Fruit fly (Drosophila melanogaster) whole organism, embryonic: ENCODE results near the gene CG43184.

Source experiments
- Asciz ChIP-seq: fragments of 200-800 bp; sonication (Bioruptor generic); optimal IDR thresholded peaks from 2 replicates; lab custom pipeline; 2017; ENCODE audit warnings: missing biosample characterization, mild to moderate bottlenecking, missing genetic modification characterization, missing genetic modification reagents
- BtbVII ChIP-seq: fragments of 200-800 bp; sonication (Bioruptor generic); optimal IDR thresholded peaks from 3 replicates; lab custom pipeline; 2017; ENCODE audit warnings: missing biosample characterization, mild to moderate bottlenecking, missing genetic modification characterization
- CG10147 ChIP-seq: fragments of 200-800 bp; sonication (Bioruptor generic); optimal IDR thresholded peaks from 2 replicates; lab custom pipeline; 2019; ENCODE audit warnings: missing biosample characterization, mild to moderate bottlenecking, missing genetic modification characterization, moderate library complexity
- CG10543 ChIP-seq: fragments of 200-800 bp; sonication (Bioruptor generic); optimal IDR thresholded peaks from 3 replicates; lab custom pipeline; 2017; ENCODE audit warnings: missing biosample characterization, mild to moderate bottlenecking, missing genetic modification characterization, moderate library complexity
- CG13624 ChIP-seq: fragments of 200-800 bp; sonication (Bioruptor generic); optimal IDR thresholded peaks from 2 replicates; lab custom pipeline; 2016; ENCODE audit warnings: missing biosample characterization, missing genetic modification characterization
- CG13775 ChIP-seq: fragments of 200-800 bp; sonication (Bioruptor generic); optimal IDR thresholded peaks from 3 replicates; lab custom pipeline; 2017; ENCODE audit warnings: missing biosample characterization, mild to moderate bottlenecking, missing genetic modification characterization
- CG15514 ChIP-seq: fragments of 200-800 bp; sonication (Bioruptor generic); optimal IDR thresholded peaks from 3 replicates; lab custom pipeline; 2017; ENCODE audit warnings: missing biosample characterization, missing genetic modification characterization, mild to moderate bottlenecking, moderate library complexity, missing genetic modification reagents
- CG17361 ChIP-seq: fragments of 200-800 bp; sonication (Bioruptor generic); IDR thresholded peaks from 3 replicates; pipeline ENCODE4 v1.3.6; 2022; ENCODE audit warnings: missing biosample characterization, missing genetic modification characterization
- CG18011 ChIP-seq: fragments of 200-800 bp; sonication (Bioruptor generic); optimal IDR thresholded peaks from 2 replicates; lab custom pipeline; 2017; ENCODE audit warnings: missing biosample characterization, missing genetic modification characterization, mild to moderate bottlenecking, moderate library complexity, missing genotype
- CG1832 ChIP-seq: fragments of 200-800 bp; sonication (Bioruptor generic); optimal IDR thresholded peaks from 2 replicates; lab custom pipeline; 2017; ENCODE audit warnings: missing biosample characterization, mild to moderate bottlenecking, missing genetic modification characterization, inconsistent platforms
- CG18476 ChIP-seq: fragments of 200-800 bp; sonication (Bioruptor generic); optimal IDR thresholded peaks from 2 replicates; lab custom pipeline; 2016; ENCODE audit warnings: missing biosample characterization, mild to moderate bottlenecking, missing genetic modification characterization
- CG18599 ChIP-seq: fragments of 200-800 bp; sonication (Bioruptor generic); optimal IDR thresholded peaks from 3 replicates; lab custom pipeline; 2017; ENCODE audit warnings: missing biosample characterization, missing genetic modification characterization, mild to moderate bottlenecking, moderate library complexity, missing genetic modification reagents
- CG30431 ChIP-seq: fragments of 200-800 bp; sonication (Bioruptor generic); optimal IDR thresholded peaks from 2 replicates; lab custom pipeline; 2017; ENCODE audit warnings: missing biosample characterization, missing genetic modification characterization
- CG31365 ChIP-seq: fragments of 200-800 bp; sonication (Bioruptor generic); optimal IDR thresholded peaks from 2 replicates; lab custom pipeline; 2018; ENCODE audit warnings: missing biosample characterization, mild to moderate bottlenecking, missing genetic modification characterization
- CG31441 ChIP-seq: fragments of 200-800 bp; sonication (Bioruptor generic); IDR thresholded peaks from 2 replicates; pipeline ENCODE4 v1.3.6; 2022; ENCODE audit warnings: missing biosample characterization, missing genetic modification characterization
- CG32772 ChIP-seq: fragments of 200-800 bp; sonication (Bioruptor generic); IDR thresholded peaks from 2 replicates; pipeline ENCODE4 v1.3.6; 2022; ENCODE audit warnings: missing biosample characterization, missing genetic modification characterization
- CG3847 ChIP-seq: fragments of 200-800 bp; sonication (Bioruptor generic); IDR thresholded peaks from 2 replicates; pipeline ENCODE4 v1.3.6; 2022; ENCODE audit warnings: missing biosample characterization, missing genetic modification characterization
- CG4282 ChIP-seq: fragments of 200-800 bp; sonication (Bioruptor generic); optimal IDR thresholded peaks from 2 replicates; lab custom pipeline; 2016; ENCODE audit warnings: missing biosample characterization, missing genetic modification characterization
- CG6683 ChIP-seq: fragments of 200-800 bp; sonication (Bioruptor generic); optimal IDR thresholded peaks from 2 replicates; lab custom pipeline; 2017; ENCODE audit warnings: missing biosample characterization, mild to moderate bottlenecking, missing genetic modification characterization, missing genetic modification reagents
- CG6791 ChIP-seq: fragments of 200-800 bp; sonication (Bioruptor generic); IDR thresholded peaks from 3 replicates; pipeline ENCODE4 v1.3.6; 2022; ENCODE audit warnings: missing biosample characterization, missing genetic modification characterization; ENCODE audit not compliant: partially characterized antibody
- CG7556 ChIP-seq: fragments of 200-800 bp; sonication (Bioruptor generic); optimal IDR thresholded peaks from 2 replicates; lab custom pipeline; 2017; ENCODE audit warnings: missing biosample characterization, mild to moderate bottlenecking, missing genetic modification characterization
- CG9932 ChIP-seq: fragments of 200-800 bp; sonication (Bioruptor generic); IDR thresholded peaks from 2 replicates; pipeline ENCODE4 v1.3.6; 2022; ENCODE audit warnings: missing biosample characterization, missing genetic modification characterization
- D19A ChIP-seq: fragments of 200-800 bp; optimal IDR thresholded peaks from 3 replicates; lab custom pipeline; 2019; ENCODE audit warnings: missing biosample characterization, mild to moderate bottlenecking, missing genetic modification characterization, moderate library complexity
- Dbx ChIP-seq: fragments of 200-800 bp; sonication (Bioruptor generic); IDR thresholded peaks from 3 replicates; pipeline ENCODE4 v1.3.6; 2022; ENCODE audit warnings: missing biosample characterization, missing genetic modification characterization
- ERR ChIP-seq: fragments of 200-800 bp; sonication (Bioruptor generic); optimal IDR thresholded peaks from 2 replicates; lab custom pipeline; 2016; ENCODE audit warnings: missing biosample characterization, missing genetic modification characterization
- Fer3 ChIP-seq: fragments of 200-800 bp; sonication (Bioruptor generic); optimal IDR thresholded peaks from 2 replicates; lab custom pipeline; 2018; ENCODE audit warnings: missing biosample characterization, mild to moderate bottlenecking, missing genetic modification characterization, moderate library complexity
- H15 ChIP-seq: fragments of 200-800 bp; sonication (Bioruptor generic); IDR thresholded peaks from 3 replicates; pipeline ENCODE4 v1.3.6; 2022; ENCODE audit warnings: missing biosample characterization, missing genetic modification characterization
- HLH3B ChIP-seq: fragments of 200-800 bp; sonication (Bioruptor generic); IDR thresholded peaks from 2 replicates; pipeline ENCODE4 v1.3.6; 2022; ENCODE audit warnings: missing biosample characterization, missing genetic modification characterization
- Mad ChIP-seq: fragments of 200-800 bp; sonication (Bioruptor generic); optimal IDR thresholded peaks from 2 replicates; lab custom pipeline; 2016; ENCODE audit warnings: missing biosample characterization, missing genetic modification characterization
- Max ChIP-seq: fragments of 200-800 bp; sonication (Bioruptor generic); optimal IDR thresholded peaks from 2 replicates; lab custom pipeline; 2016; ENCODE audit warnings: missing biosample characterization, mild to moderate bottlenecking, missing genetic modification characterization
- Nf-YA ChIP-seq: fragments of 200-800 bp; sonication (Bioruptor generic); IDR thresholded peaks from 2 replicates; pipeline ENCODE4 v1.3.6; 2022; ENCODE audit warnings: missing biosample characterization, missing genetic modification characterization
- Rfx ChIP-seq: fragments of 200-800 bp; sonication (Bioruptor generic); IDR thresholded peaks from 2 replicates; pipeline ENCODE4 v1.3.6; 2022; ENCODE audit warnings: missing biosample characterization, missing genetic modification characterization
- Side ChIP-seq: fragments of 200-800 bp; sonication (Bioruptor generic); optimal IDR thresholded peaks from 2 replicates; lab custom pipeline; 2016; ENCODE audit warnings: missing biosample characterization, missing genetic modification characterization
- Stat92E ChIP-seq, 3 experiments: fragments of >200 bp in 2 of 3; fragments of 200-800 bp in 1 of 3; sonication (Bioruptor generic) in 1 of 3; optimal IDR thresholded peaks; 2 replicates each; lab custom pipeline; 2017 to 2019; ENCODE audit warnings: missing biosample characterization in 3 of 3, missing genetic modification characterization in 3 of 3, mild to moderate bottlenecking in 1 of 3, moderate library complexity in 1 of 3
- ara ChIP-seq: fragments of 200-800 bp; sonication (Bioruptor generic); IDR thresholded peaks from 2 replicates; pipeline ENCODE4 v1.3.6; 2022; ENCODE audit warnings: missing biosample characterization, missing genetic modification characterization
- cad ChIP-seq: fragments of >200 bp; optimal IDR thresholded peaks from 2 replicates; lab custom pipeline; 2017; ENCODE audit warnings: missing biosample characterization, missing genetic modification characterization
- cas ChIP-seq: fragments of 200-800 bp; sonication (Bioruptor generic); IDR thresholded peaks from 2 replicates; pipeline ENCODE4 v1.3.6; 2022; ENCODE audit warnings: missing biosample characterization, missing genetic modification characterization
- chn ChIP-seq: fragments of 200-800 bp; sonication (Bioruptor generic); optimal IDR thresholded peaks from 2 replicates; lab custom pipeline; 2016; ENCODE audit warnings: missing biosample characterization, missing genetic modification characterization
- corto ChIP-seq: fragments of 200-800 bp; sonication (Bioruptor generic); optimal IDR thresholded peaks from 2 replicates; lab custom pipeline; 2016; ENCODE audit warnings: missing biosample characterization, mild to moderate bottlenecking, missing genetic modification characterization, moderate library complexity
- dpn ChIP-seq, 2 experiments: fragments of 200-800 bp; sonication (Bioruptor generic); optimal IDR thresholded peaks; 3 replicates each; lab custom pipeline; 2016; ENCODE audit warnings: missing biosample characterization in 2 of 2, missing genetic modification characterization in 2 of 2
- fd96Cb ChIP-seq: fragments of 200-800 bp; sonication (Bioruptor generic); optimal IDR thresholded peaks from 2 replicates; lab custom pipeline; 2018; ENCODE audit warnings: missing biosample characterization, mild to moderate bottlenecking, missing genetic modification characterization, moderate library complexity
- ftz-f1 ChIP-seq: fragments of 200-800 bp; sonication (Bioruptor generic); optimal IDR thresholded peaks from 2 replicates; lab custom pipeline; 2016; ENCODE audit warnings: missing biosample characterization, missing genetic modification characterization
- hkb ChIP-seq, 2 experiments: fragments of 200-800 bp in 1 of 2; fragments of >200 bp in 1 of 2; sonication (Bioruptor generic) in 1 of 2; IDR thresholded peaks in 1 of 2; optimal IDR thresholded peaks in 1 of 2; 2 replicates each; pipeline versions ENCODE4 v1.3.6 to Lab custom; 2017 to 2022; ENCODE audit warnings: missing biosample characterization in 1 of 2, missing genetic modification characterization in 1 of 2
- jing ChIP-seq: fragments of 200-800 bp; sonication (Bioruptor generic); optimal IDR thresholded peaks from 2 replicates; lab custom pipeline; 2018; ENCODE audit warnings: missing biosample characterization, mild to moderate bottlenecking, missing genetic modification characterization
- pho ChIP-seq: fragments of 200-800 bp; sonication (Bioruptor generic); optimal IDR thresholded peaks from 2 replicates; lab custom pipeline; 2016; ENCODE audit warnings: missing biosample characterization, missing genetic modification characterization
- slou ChIP-seq: fragments of 200-800 bp; sonication (Bioruptor generic); optimal IDR thresholded peaks from 3 replicates; lab custom pipeline; 2016; ENCODE audit warnings: missing biosample characterization, missing genetic modification characterization
- sug ChIP-seq: fragments of 200-800 bp; optimal IDR thresholded peaks from 2 replicates; lab custom pipeline; 2019; ENCODE audit warnings: missing biosample characterization, mild to moderate bottlenecking, missing genetic modification characterization, moderate library complexity
- trh ChIP-seq: fragments of 200-800 bp; sonication (Bioruptor generic); optimal IDR thresholded peaks from 2 replicates; lab custom pipeline; 2016; ENCODE audit warnings: missing biosample characterization, missing genetic modification characterization
- tup ChIP-seq: fragments of 200-800 bp; sonication (Bioruptor generic); optimal IDR thresholded peaks from 2 replicates; lab custom pipeline; 2016; ENCODE audit warnings: missing biosample characterization, mild to moderate bottlenecking, missing genetic modification characterization, moderate library complexity
- zen2 ChIP-seq: fragments of 200-800 bp; sonication (Bioruptor generic); IDR thresholded peaks from 3 replicates; pipeline ENCODE4 v1.3.6; 2022; ENCODE audit warnings: missing biosample characterization, missing genetic modification characterization; ENCODE audit not compliant: partially characterized antibody

Gene CG43184

DNA sequence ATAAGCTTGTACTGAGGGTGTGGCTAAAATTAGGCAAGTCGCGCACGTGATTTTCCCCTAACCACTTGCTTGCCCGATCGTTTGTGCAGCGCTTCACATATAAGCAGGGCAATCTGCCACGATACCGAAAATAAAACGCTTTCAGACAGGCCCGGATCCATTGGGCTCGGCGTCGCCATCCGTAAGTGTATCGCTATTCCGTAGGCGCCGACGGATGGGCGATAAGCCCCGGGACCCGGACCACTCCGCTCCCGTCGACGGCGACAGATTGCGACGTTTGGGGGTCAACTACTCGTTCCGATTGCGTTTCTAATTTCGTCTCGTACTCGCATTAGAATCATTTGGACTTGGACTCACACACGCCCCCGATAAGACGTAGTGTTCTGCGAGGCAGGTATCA is 24.8 kb downstream of the CG43184 start (continued):
- TF ChIP-seq CG18599 (GFP tag; lab: Kevin White, UChicago) (no peak), CG13624 (peak; percentile 93), CG10147 (GFP tag; lab: Kevin White, UChicago) (no peak), CG7556 (peak; percentile 57), CG1832 (GFP tag; lab: Kevin White, UChicago) (peak; percentile 31), CG17361 (GFP tag; lab: Robert Waterston, UW) (no peak; the same call in 2 of the 3 replicates), chn (GFP tag; lab: Kevin White, UChicago) (peak; percentile 87), CG6791 (GFP tag; lab: Robert Waterston, UW) (no peak), BtbVII (GFP tag; lab: Kevin White, UChicago) (no peak), CG4282 (GFP tag; lab: Kevin White, UChicago) (peak; percentile 84), Dbx (no peak), CG31441 (GFP tag; lab: Robert Waterston, UW) (peak; percentile 56; the same call in 1 of the 2 replicates), Nf-YA (no peak), H15 (peak; percentile 86), Fer3 (tag; lab: Kevin White, UChicago) (peak; percentile 77), dpn (GFP tag; optimal IDR thresholded peaks at IDR 0.05; lab: Kevin White, UChicago) (peak; percentile 91 to 96), Stat92E (GFP tag; optimal IDR thresholded peaks at IDR 0.05; lab: Kevin White, UChicago) (peak in 1 of 3 experiments; percentile 3), ara (GFP tag; lab: Robert Waterston, UW) (0 out of 2 replicates have a peak, but pooled peaks have one; percentile 31), CG13775 (GFP tag; lab: Kevin White, UChicago) (peak; percentile 44), CG10543 (no peak), Side (GFP tag; lab: Kevin White, UChicago) (peak; percentile 76), CG6683 (GFP tag; lab: Kevin White, UChicago) (no peak), HLH3B (GFP tag; lab: Robert Waterston, UW) (0 out of 2 replicates have a peak, but pooled peaks have one; percentile 61), fd96Cb (tag; lab: Kevin White, UChicago) (no peak), D19A (no peak), Mad (GFP tag; lab: Kevin White, UChicago) (peak; percentile 85), slou (GFP tag; lab: Kevin White, UChicago) (no peak), ftz-f1 (GFP tag; lab: Kevin White, UChicago) (peak; percentile 94), corto (no peak), trh (GFP tag; lab: Kevin White, UChicago) (peak; percentile 47), cad (GFP tag; lab: Kevin White, UChicago) (no peak), Asciz (GFP tag; lab: Kevin White, UChicago) (no peak), Rfx (GFP tag; lab: Robert Waterston, UW) (peak; percentile 99), CG9932 (GFP tag; lab: Robert Waterston, UW) (peak; percentile 97), CG30431 (GFP tag; lab: Kevin White, UChicago) (peak; percentile 80), cas (GFP tag; lab: Robert Waterston, UW) (peak; percentile 63; the same call in 1 of the 2 replicates), pho (GFP tag; lab: Kevin White, UChicago) (peak; percentile 71), CG15514 (GFP tag; lab: Kevin White, UChicago) (no peak), CG3847 (GFP tag; lab: Robert Waterston, UW) (peak; percentile 94), hkb (optimal IDR thresholded peaks at IDR 0.05; lab: Kevin White, UChicago) (no peak), hkb (GFP tag; IDR thresholded peaks at IDR 0.05; lab: Robert Waterston, UW) (no peak), CG31365 (tag; lab: Kevin White, UChicago) (peak; percentile 36), CG18476 (GFP tag; lab: Kevin White, UChicago) (no peak), zen2 (GFP tag; lab: Robert Waterston, UW) (no peak), CG32772 (no peak; the same call in 1 of the 2 replicates), sug (tag; lab: Kevin White, UChicago) (peak; percentile 99), jing (GFP tag; lab: Kevin White, UChicago) (peak; percentile 73), Max (no peak), CG18011 (peak; percentile 67), tup (GFP tag; lab: Kevin White, UChicago) (peak; percentile 73), ERR (GFP tag; lab: Kevin White, UChicago) (peak; percentile 93)
